Fruit fly (Drosophila melanogaster): ENCODE data around the gene CG17239.

CG17239 gene

dm6 chr2L:2206066-2206465 lies 46.1 kb downstream of the CG17239 start, which contains the start of gene CG31668:
TSS of gene CG31668 (minus strand) at chr2L:2206166.
- TF ChIP-seq noc (tag; optimal IDR thresholded peaks at IDR 0.05), result no peak

- TF ChIP-seq noc (tag; optimal IDR thresholded peaks at IDR 0.05), result no peak
These were observed 49.1 kb downstream of the CG17239 start for dm6 chr2L:2202853-2203717.

dm6 chr2L:2202018-2202852 lies 49.9 kb downstream of the CG17239 start:
- no peak for TF ChIP-seq noc (tag; optimal IDR thresholded peaks at IDR 0.05)

Data from whole organism, larva.